Fruit fly (Drosophila melanogaster) whole organism, embryonic: ENCODE measurements around the gene Ldaf1.

ENCODE experiments used
- CG10274 ChIP-seq: fragments of 200-800 bp; sonication (Bioruptor generic); optimal IDR thresholded peaks from 3 replicates; lab custom pipeline; 2017; ENCODE audit warnings: missing biosample characterization, mild to moderate bottlenecking, missing genetic modification characterization
- CG10431 ChIP-seq: fragments of 200-800 bp; sonication (Bioruptor generic); optimal IDR thresholded peaks from 3 replicates; lab custom pipeline; 2018; ENCODE audit warnings: missing biosample characterization, mild to moderate bottlenecking, missing genetic modification characterization
- CG11456 ChIP-seq: fragments of 200-800 bp; sonication (Bioruptor generic); IDR thresholded peaks from 3 replicates; pipeline ENCODE4 v1.3.6; 2022; ENCODE audit warnings: missing biosample characterization, missing genetic modification characterization
- CG12104 ChIP-seq: fragments of 200-800 bp; sonication (Bioruptor generic); optimal IDR thresholded peaks from 3 replicates; lab custom pipeline; 2016; ENCODE audit warnings: missing biosample characterization, missing genetic modification characterization
- CG12219 ChIP-seq: fragments of 200-800 bp; sonication (Bioruptor generic); optimal IDR thresholded peaks from 3 replicates; lab custom pipeline; 2018; ENCODE audit warnings: missing biosample characterization, mild to moderate bottlenecking, missing genetic modification characterization
- CG12299 ChIP-seq: fragments of 200-800 bp; sonication (Bioruptor generic); optimal IDR thresholded peaks from 2 replicates; lab custom pipeline; 2018; ENCODE audit warnings: missing biosample characterization, mild to moderate bottlenecking, missing genetic modification characterization
- CG13296 ChIP-seq: fragments of 200-800 bp; sonication (Bioruptor generic); optimal IDR thresholded peaks from 3 replicates; lab custom pipeline; 2018; ENCODE audit warnings: missing biosample characterization, mild to moderate bottlenecking, missing genetic modification characterization
- CG13424 ChIP-seq: fragments of 200-800 bp; sonication (Bioruptor generic); optimal IDR thresholded peaks from 2 replicates; lab custom pipeline; 2019; ENCODE audit warnings: missing biosample characterization, mild to moderate bottlenecking, missing genetic modification characterization, moderate library complexity
- CG13775 ChIP-seq: fragments of 200-800 bp; sonication (Bioruptor generic); optimal IDR thresholded peaks from 3 replicates; lab custom pipeline; 2017; ENCODE audit warnings: missing biosample characterization, mild to moderate bottlenecking, missing genetic modification characterization
- CG15479 ChIP-seq: fragments of 200-800 bp; sonication (Bioruptor generic); optimal IDR thresholded peaks from 3 replicates; lab custom pipeline; 2019; ENCODE audit warnings: missing biosample characterization, mild to moderate bottlenecking, missing genetic modification characterization, moderate library complexity
- CG17802 ChIP-seq: fragments of 200-800 bp; sonication (Bioruptor generic); optimal IDR thresholded peaks from 2 replicates; lab custom pipeline; 2018; ENCODE audit warnings: missing biosample characterization, mild to moderate bottlenecking, missing genetic modification characterization, moderate library complexity
- CG18262 ChIP-seq: fragments of 200-800 bp; optimal IDR thresholded peaks from 3 replicates; lab custom pipeline; 2019; ENCODE audit warnings: missing biosample characterization, mild to moderate bottlenecking, missing genetic modification characterization, moderate library complexity
- CG18599 ChIP-seq: fragments of 200-800 bp; sonication (Bioruptor generic); optimal IDR thresholded peaks from 3 replicates; lab custom pipeline; 2017; ENCODE audit warnings: missing biosample characterization, missing genetic modification characterization, mild to moderate bottlenecking, moderate library complexity, missing genetic modification reagents
- CG18764 ChIP-seq: fragments of 200-800 bp; sonication (Bioruptor generic); optimal IDR thresholded peaks from 3 replicates; lab custom pipeline; 2016; ENCODE audit warnings: missing biosample characterization, missing genetic modification characterization
- CG33213 ChIP-seq: fragments of 200-800 bp; sonication (Bioruptor generic); optimal IDR thresholded peaks from 3 replicates; lab custom pipeline; 2016; ENCODE audit warnings: missing biosample characterization, missing genetic modification characterization
- CG4328 ChIP-seq: fragments of 200-800 bp; sonication (Bioruptor generic); optimal IDR thresholded peaks from 3 replicates; lab custom pipeline; 2017; ENCODE audit warnings: missing biosample characterization, missing genetic modification reagents, missing genetic modification characterization
- CG4360 ChIP-seq: fragments of 200-800 bp; sonication (Bioruptor generic); IDR thresholded peaks from 2 replicates; pipeline ENCODE4 v1.3.6; 2022; ENCODE audit warnings: missing biosample characterization, missing genetic modification characterization
- CG4617 ChIP-seq: fragments of 200-800 bp; sonication (Bioruptor generic); optimal IDR thresholded peaks from 3 replicates; lab custom pipeline; 2016; ENCODE audit warnings: missing biosample characterization, missing genetic modification characterization, borderline replicate concordance
- CG8089 ChIP-seq: fragments of 200-800 bp; sonication (Bioruptor generic); optimal IDR thresholded peaks from 3 replicates; lab custom pipeline; 2016; ENCODE audit warnings: missing biosample characterization, missing genetic modification characterization
- CG9437 ChIP-seq: fragments of 200-800 bp; sonication (Bioruptor generic); optimal IDR thresholded peaks from 2 replicates; lab custom pipeline; 2018; ENCODE audit warnings: missing biosample characterization, mild to moderate bottlenecking, missing genetic modification characterization
- CG9609 ChIP-seq: fragments of 200-800 bp; sonication (Bioruptor generic); optimal IDR thresholded peaks from 3 replicates; lab custom pipeline; 2016; ENCODE audit warnings: missing biosample characterization, missing genetic modification characterization
- CG9797 ChIP-seq: fragments of 200-800 bp; sonication (Bioruptor generic); optimal IDR thresholded peaks from 3 replicates; lab custom pipeline; 2018; ENCODE audit warnings: missing biosample characterization, mild to moderate bottlenecking, missing genetic modification characterization
- Ets65A ChIP-seq: fragments of 200-800 bp; sonication (Bioruptor generic); peaks from one replicate; lab custom pipeline; 2016; ENCODE audit warnings: missing biosample characterization, missing genetic modification characterization
- Fer1 ChIP-seq: fragments of 200-800 bp; sonication (Bioruptor generic); optimal IDR thresholded peaks from 2 replicates; lab custom pipeline; 2017; ENCODE audit warnings: missing biosample characterization, mild to moderate bottlenecking, missing genetic modification characterization
- Hey ChIP-seq: fragments of 200-800 bp; sonication (Bioruptor generic); optimal IDR thresholded peaks from 3 replicates; lab custom pipeline; 2018; ENCODE audit warnings: missing biosample characterization, mild to moderate bottlenecking, missing genetic modification characterization
- Jarid2 ChIP-seq: fragments of 200-800 bp; sonication (Bioruptor generic); optimal IDR thresholded peaks from 3 replicates; lab custom pipeline; 2017; ENCODE audit warnings: mild to moderate bottlenecking, missing biosample characterization, missing genetic modification reagents, missing genetic modification characterization
- Lim3 ChIP-seq: fragments of 200-800 bp; sonication (Bioruptor generic); IDR thresholded peaks from 2 replicates; pipeline ENCODE4 v1.3.6; 2022; ENCODE audit warnings: missing biosample characterization, missing genetic modification characterization
- Pdp1 ChIP-seq, 2 experiments: fragments of 200-800 bp; sonication (Bioruptor generic); optimal IDR thresholded peaks; 3 replicates each; lab custom pipeline; 2016; ENCODE audit warnings: missing biosample characterization in 2 of 2, missing genetic modification characterization in 2 of 2, mild to moderate bottlenecking in 1 of 2, moderate library complexity in 1 of 2
- Side ChIP-seq: fragments of 200-800 bp; sonication (Bioruptor generic); optimal IDR thresholded peaks from 2 replicates; lab custom pipeline; 2016; ENCODE audit warnings: missing biosample characterization, missing genetic modification characterization
- Sin3A ChIP-seq: fragments of >200 bp; optimal IDR thresholded peaks from 2 replicates; lab custom pipeline; 2018
- Sox102F ChIP-seq: fragments of 200-800 bp; sonication (Bioruptor generic); optimal IDR thresholded peaks from 2 replicates; lab custom pipeline; 2018; ENCODE audit warnings: missing biosample characterization, mild to moderate bottlenecking, missing genetic modification characterization, moderate library complexity
- Usf ChIP-seq: fragments of 200-800 bp; sonication (Bioruptor generic); optimal IDR thresholded peaks from 2 replicates; lab custom pipeline; 2017; ENCODE audit warnings: missing genotype, missing biosample characterization, missing genetic modification characterization
- YL-1 ChIP-seq: fragments of 200-800 bp; sonication (Bioruptor generic); optimal IDR thresholded peaks from 3 replicates; lab custom pipeline; 2017; ENCODE audit warnings: missing biosample characterization, mild to moderate bottlenecking, missing genetic modification characterization
- ara ChIP-seq: fragments of 200-800 bp; sonication (Bioruptor generic); IDR thresholded peaks from 2 replicates; pipeline ENCODE4 v1.3.6; 2022; ENCODE audit warnings: missing biosample characterization, missing genetic modification characterization
- ash1 ChIP-seq: fragments of 200-800 bp; sonication (Bioruptor generic); optimal IDR thresholded peaks from 2 replicates; lab custom pipeline; 2018; ENCODE audit warnings: missing biosample characterization, mild to moderate bottlenecking, missing genetic modification characterization
- bigmax ChIP-seq: fragments of 200-800 bp; sonication (Bioruptor generic); optimal IDR thresholded peaks from 2 replicates; lab custom pipeline; 2018; ENCODE audit warnings: missing biosample characterization, mild to moderate bottlenecking, missing genetic modification characterization
- dati ChIP-seq: fragments of 200-800 bp; sonication (Bioruptor generic); IDR thresholded peaks from 2 replicates; pipeline ENCODE4 v1.3.6; 2022; ENCODE audit warnings: missing biosample characterization, missing genetic modification characterization
- eyg ChIP-seq: fragments of 200-800 bp; sonication (Bioruptor generic); optimal IDR thresholded peaks from 3 replicates; lab custom pipeline; 2016; ENCODE audit warnings: missing biosample characterization, missing genetic modification characterization
- fru ChIP-seq: fragments of >200 bp; optimal IDR thresholded peaks from 2 replicates; lab custom pipeline; 2017
- gt ChIP-seq: fragments of 200-800 bp; sonication (Bioruptor generic); IDR thresholded peaks from 2 replicates; pipeline ENCODE4 v1.3.6; 2022; ENCODE audit warnings: missing biosample characterization, missing genetic modification characterization
- ind ChIP-seq: fragments of 200-800 bp; sonication (Bioruptor generic); optimal IDR thresholded peaks from 3 replicates; lab custom pipeline; 2016; ENCODE audit warnings: missing biosample characterization, missing genetic modification characterization
- ken ChIP-seq: fragments of 200-800 bp; sonication (Bioruptor generic); IDR thresholded peaks from 3 replicates; pipeline ENCODE4 v1.3.6; 2022; ENCODE audit warnings: missing biosample characterization, missing genetic modification characterization
- pan ChIP-seq, 4 experiments: fragments of >200 bp in 3 of 4; fragments of 200-800 bp in 1 of 4; sonication (Bioruptor generic) in 1 of 4; optimal IDR thresholded peaks in 3 of 4; IDR thresholded peaks in 1 of 4; 2 replicates each; pipeline versions ENCODE4 v1.3.6 to Lab custom; 2017 to 2022; ENCODE audit warnings: missing biosample characterization in 2 of 4, missing genetic modification characterization in 2 of 4, mixed read lengths in 1 of 4
- prd ChIP-seq, 3 experiments: fragments of >200 bp in 2 of 3; fragments of 200-800 bp in 1 of 3; sonication (Bioruptor generic) in 1 of 3; optimal IDR thresholded peaks in 2 of 3; IDR thresholded peaks in 1 of 3; 2 replicates in 2 of 3; 3 replicates in 1 of 3; pipeline versions ENCODE4 v1.3.6 to Lab custom; 2017 to 2022; ENCODE audit warnings: missing biosample characterization in 1 of 3, missing genetic modification characterization in 1 of 3
- pum ChIP-seq: fragments of 200-800 bp; sonication (Bioruptor generic); optimal IDR thresholded peaks from 2 replicates; lab custom pipeline; 2016; ENCODE audit warnings: missing biosample characterization, missing genetic modification characterization
- rib ChIP-seq: fragments of 200-800 bp; sonication (Bioruptor generic); IDR thresholded peaks from 2 replicates; pipeline ENCODE4 v1.3.6; 2022; ENCODE audit warnings: missing biosample characterization, missing genetic modification characterization
- schlank ChIP-seq: fragments of 200-800 bp; sonication (Bioruptor generic); optimal IDR thresholded peaks from 2 replicates; lab custom pipeline; 2018; ENCODE audit warnings: missing biosample characterization, mild to moderate bottlenecking, missing genetic modification characterization
- scrt ChIP-seq: fragments of 200-800 bp; sonication (Bioruptor generic); optimal IDR thresholded peaks from 2 replicates; lab custom pipeline; 2018; ENCODE audit warnings: missing biosample characterization, mild to moderate bottlenecking, missing genetic modification characterization, moderate library complexity
- sens-2 ChIP-seq: fragments of 200-800 bp; sonication (Bioruptor generic); IDR thresholded peaks from 2 replicates; pipeline ENCODE4 v1.3.6; 2022; ENCODE audit warnings: missing biosample characterization, missing genetic modification characterization
- zfh1 ChIP-seq: fragments of 200-800 bp; sonication (Bioruptor generic); IDR thresholded peaks from 3 replicates; pipeline ENCODE4 v1.3.6; 2022; ENCODE audit warnings: missing biosample characterization, missing genetic modification characterization

Gene Ldaf1

DNA sequence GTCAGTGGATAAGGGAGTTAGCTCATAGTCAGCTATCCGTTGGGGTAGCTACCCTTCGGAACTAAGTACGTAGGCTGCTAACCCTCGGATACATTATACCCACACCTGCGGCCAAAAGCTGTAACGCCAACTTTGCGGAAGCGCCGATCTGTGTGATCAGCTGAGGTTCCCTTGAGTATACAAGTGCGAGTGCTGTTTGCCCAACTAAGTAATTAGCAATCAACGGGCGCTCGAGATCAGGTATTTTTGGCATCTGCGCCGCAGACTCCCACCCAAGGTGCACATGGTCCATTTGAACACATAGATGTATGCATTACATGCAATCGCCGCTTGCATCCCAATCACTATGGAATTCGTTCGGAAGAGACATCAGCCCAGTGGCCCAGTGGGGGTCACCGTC lies 47.6 kb downstream of the Ldaf1 start (continued):
- TF ChIP-seq eyg (GFP tag; lab: Kevin White, UChicago): peak; percentile 84
- peak; percentile 68 for TF ChIP-seq scrt (GFP tag; lab: Kevin White, UChicago)
- no peak for TF ChIP-seq gt (GFP tag; lab: Robert Waterston, UW)
- TF ChIP-seq sens-2 (GFP tag; lab: Robert Waterston, UW): no peak
- TF ChIP-seq schlank (tag; lab: Kevin White, UChicago): peak; percentile 84
- no peak for TF ChIP-seq CG9797 (GFP tag; lab: Kevin White, UChicago)
- TF ChIP-seq CG4328: peak; percentile 64
- peak; percentile 38 for TF ChIP-seq CG18764
- peak; percentile 41 for TF ChIP-seq CG8089
- TF ChIP-seq CG33213 (GFP tag; lab: Kevin White, UChicago): peak; percentile 64
- TF ChIP-seq CG12104: peak; percentile 49
- peak; percentile 17; the same call in 1 of the 3 replicates for TF ChIP-seq zfh1 (GFP tag; lab: Robert Waterston, UW)
- no peak for TF ChIP-seq ken (GFP tag; lab: Robert Waterston, UW)
- peak; percentile 36 for TF ChIP-seq YL-1 (GFP tag; lab: Kevin White, UChicago)
- TF ChIP-seq Jarid2 (GFP tag; lab: Kevin White, UChicago): peak; percentile 52
- TF ChIP-seq Ets65A: peak; percentile 82
- peak; percentile 4 for TF ChIP-seq bigmax (GFP tag; lab: Kevin White, UChicago)
- TF ChIP-seq prd (optimal IDR thresholded peaks at IDR 0.05; lab: Kevin White, UChicago): no peak
- 0 out of 3 replicates have a peak, but pooled peaks have one; percentile 20 for TF ChIP-seq prd (GFP tag; IDR thresholded peaks at IDR 0.05; lab: Robert Waterston, UW)
- peak; percentile 91 for TF ChIP-seq CG13296 (GFP tag; lab: Kevin White, UChicago)
- no peak for TF ChIP-seq fru (lab: Kevin White, UChicago)
- peak; percentile 87 for TF ChIP-seq ash1
- TF ChIP-seq CG18599 (GFP tag; lab: Kevin White, UChicago): peak; percentile 96
- no peak for TF ChIP-seq dati
- no peak for TF ChIP-seq Sin3A (lab: Kevin White, UChicago)
- peak; percentile 72 for TF ChIP-seq CG12299
- TF ChIP-seq Hey (tag; lab: Kevin White, UChicago): peak; percentile 73
- no peak for TF ChIP-seq ara (GFP tag; lab: Robert Waterston, UW)
- no peak for TF ChIP-seq CG10431
- TF ChIP-seq CG4360 (GFP tag; lab: Robert Waterston, UW): no peak
- TF ChIP-seq pan (optimal IDR thresholded peaks at IDR 0.05; lab: Kevin White, UChicago): no peak
- TF ChIP-seq pan (GFP tag; optimal IDR thresholded peaks at IDR 0.05 in 1 of 2, IDR thresholded peaks at IDR 0.05 in 1 of 2): peak in 1 of 2 experiments; percentile 46
- TF ChIP-seq CG10274 (GFP tag; lab: Kevin White, UChicago): peak; percentile 15
- no peak for TF ChIP-seq CG17802 (tag; lab: Kevin White, UChicago)
- TF ChIP-seq CG15479 (GFP tag; lab: Kevin White, UChicago): no peak
- peak; percentile 47 for TF ChIP-seq CG12219 (GFP tag; lab: Kevin White, UChicago)
- TF ChIP-seq rib (GFP tag; lab: Robert Waterston, UW): peak; percentile 80
- TF ChIP-seq Sox102F (GFP tag; lab: Kevin White, UChicago): peak; percentile 14
- TF ChIP-seq Lim3 (GFP tag; lab: Robert Waterston, UW): no peak
- TF ChIP-seq CG9437 (GFP tag; lab: Kevin White, UChicago): no peak
- TF ChIP-seq Fer1 (GFP tag; lab: Kevin White, UChicago): peak; percentile 95
- TF ChIP-seq Usf: no peak
- peak; percentile 5 for TF ChIP-seq CG13775 (GFP tag; lab: Kevin White, UChicago)
- no peak for TF ChIP-seq CG9609 (GFP tag; lab: Kevin White, UChicago)
- peak; percentile 60 for TF ChIP-seq Side (GFP tag; lab: Kevin White, UChicago)
- TF ChIP-seq CG4617 (GFP tag; lab: Kevin White, UChicago): no peak
- TF ChIP-seq ind: peak; percentile 10
- no peak for TF ChIP-seq CG18262 (tag; lab: Kevin White, UChicago)
- TF ChIP-seq pum: no peak
- TF ChIP-seq Pdp1 (GFP tag; optimal IDR thresholded peaks at IDR 0.05; lab: Kevin White, UChicago): peak in 1 of 2 experiments; percentile 31
- peak; percentile 24 for TF ChIP-seq CG13424 (tag; lab: Kevin White, UChicago)
- TF ChIP-seq CG11456 (GFP tag; lab: Robert Waterston, UW): peak; percentile 81
